Fruit fly (Drosophila melanogaster): ENCODE results near the gene CG12177.

Gene CG12177

DNA sequence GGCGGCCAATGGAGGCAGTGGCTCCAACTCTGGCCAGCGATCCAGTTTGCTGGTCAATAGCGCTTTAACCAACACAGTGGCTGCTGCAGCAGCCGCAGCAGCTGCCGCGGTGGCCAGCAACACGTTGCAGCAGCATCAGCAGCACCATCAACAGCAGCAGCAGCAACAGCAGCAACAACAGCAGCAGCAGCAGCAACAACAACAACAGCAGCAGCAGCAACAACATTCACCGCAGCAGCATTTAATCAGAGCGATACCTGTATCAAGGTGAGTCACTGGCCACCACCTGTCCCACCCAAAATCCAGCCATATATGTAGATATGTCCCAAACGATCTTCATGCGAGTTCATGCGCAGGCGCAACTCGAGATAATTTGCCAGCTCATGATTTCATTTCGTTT, 30.5 kb downstream of the CG12177 start:
- TF ChIP-seq CG32264 (GFP tag; optimal IDR thresholded peaks at IDR 0.05) = no peak
- no peak for TF ChIP-seq foxo (GFP tag; optimal IDR thresholded peaks at IDR 0.05)
- no peak for TF ChIP-seq Mio (GFP tag; optimal IDR thresholded peaks at IDR 0.05)
- peak; percentile 84 for TF ChIP-seq Dfd (GFP tag; optimal IDR thresholded peaks at IDR 0.05)
- no peak for TF ChIP-seq tai (GFP tag; optimal IDR thresholded peaks at IDR 0.05)
- no peak for TF ChIP-seq Vsx2 (GFP tag; optimal IDR thresholded peaks at IDR 0.05; ENCODE audit: partially characterized antibody)

DNA sequence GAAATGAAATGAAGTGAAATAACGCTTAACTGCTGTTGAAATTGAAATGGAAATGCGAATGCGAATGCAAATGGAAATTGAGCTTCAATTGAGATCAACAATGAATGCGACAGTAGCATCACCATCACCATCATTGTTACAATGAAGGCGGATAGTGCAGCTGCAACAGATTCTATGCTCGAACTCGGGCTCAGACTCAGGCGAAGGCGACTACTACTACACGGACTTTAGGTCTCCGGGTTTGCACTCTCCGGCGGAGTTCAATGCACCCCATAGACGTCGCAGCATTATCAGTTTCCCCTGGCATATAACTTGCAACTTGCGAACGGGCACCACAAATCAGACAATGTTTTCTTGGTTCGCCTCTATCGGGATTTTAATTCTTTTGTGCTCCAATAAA, 31.5 kb downstream of the CG12177 start:
- TF ChIP-seq Hr83 (GFP tag; optimal IDR thresholded peaks at IDR 0.05; ENCODE audit: poor library complexity, severe bottlenecking) (no peak), HLH106 (tag; optimal IDR thresholded peaks at IDR 0.05) (no peak), Dif (GFP tag; optimal IDR thresholded peaks at IDR 0.05; ENCODE audit: partially characterized antibody) (no peak), brk (GFP tag; optimal IDR thresholded peaks at IDR 0.05) (no peak), sage (GFP tag; optimal IDR thresholded peaks at IDR 0.05) (no peak), N (GFP tag; optimal IDR thresholded peaks at IDR 0.05) (no peak), Hnf4 (GFP tag; optimal IDR thresholded peaks at IDR 0.05) (no peak), usp (GFP tag; optimal IDR thresholded peaks at IDR 0.05) (no peak), ey (GFP tag; optimal IDR thresholded peaks at IDR 0.05) (no peak), dl (GFP tag; optimal IDR thresholded peaks at IDR 0.05; ENCODE audit: insufficient read depth in 1 of 2, partially characterized antibody in 2 of 2) (no peak)

DNA sequence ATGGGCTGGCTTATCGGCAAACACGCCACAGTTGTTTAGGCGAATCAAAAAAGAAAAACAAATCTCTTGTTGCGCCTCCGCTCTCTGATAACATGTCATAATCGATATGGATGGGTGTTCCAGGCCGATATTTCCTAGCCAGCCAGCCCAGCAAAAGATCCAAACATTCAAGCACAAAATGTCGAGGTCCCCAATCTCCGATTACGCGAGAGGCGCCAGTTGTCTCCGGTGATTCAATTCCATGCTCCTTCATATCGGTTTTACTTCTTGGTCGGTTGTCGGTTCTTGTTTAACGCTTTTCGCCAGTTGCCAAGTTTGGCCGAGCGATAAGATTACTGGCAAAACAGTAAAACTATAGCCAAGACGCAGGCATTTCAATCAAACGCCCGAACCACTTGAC, 34.1 kb downstream of the CG12177 start:
- TF ChIP-seq ey (GFP tag; optimal IDR thresholded peaks at IDR 0.05) = no peak
- no peak for TF ChIP-seq foxo (GFP tag; optimal IDR thresholded peaks at IDR 0.05)
- TF ChIP-seq dl (GFP tag; optimal IDR thresholded peaks at IDR 0.05; ENCODE audit: insufficient read depth in 1 of 2, partially characterized antibody in 2 of 2) = no peak
- no peak for TF ChIP-seq Sp1 (GFP tag; optimal IDR thresholded peaks at IDR 0.05)
- TF ChIP-seq Hnf4 (GFP tag; optimal IDR thresholded peaks at IDR 0.05) = no peak
- TF ChIP-seq brk (GFP tag; optimal IDR thresholded peaks at IDR 0.05) = no peak
- no peak for TF ChIP-seq Dif (GFP tag; optimal IDR thresholded peaks at IDR 0.05; ENCODE audit: partially characterized antibody)
- no peak for TF ChIP-seq rgr (GFP tag; optimal IDR thresholded peaks at IDR 0.05)
- TF ChIP-seq lola (GFP tag; optimal IDR thresholded peaks at IDR 0.05) = no peak
- TF ChIP-seq usp (GFP tag; optimal IDR thresholded peaks at IDR 0.05) = no peak

DNA sequence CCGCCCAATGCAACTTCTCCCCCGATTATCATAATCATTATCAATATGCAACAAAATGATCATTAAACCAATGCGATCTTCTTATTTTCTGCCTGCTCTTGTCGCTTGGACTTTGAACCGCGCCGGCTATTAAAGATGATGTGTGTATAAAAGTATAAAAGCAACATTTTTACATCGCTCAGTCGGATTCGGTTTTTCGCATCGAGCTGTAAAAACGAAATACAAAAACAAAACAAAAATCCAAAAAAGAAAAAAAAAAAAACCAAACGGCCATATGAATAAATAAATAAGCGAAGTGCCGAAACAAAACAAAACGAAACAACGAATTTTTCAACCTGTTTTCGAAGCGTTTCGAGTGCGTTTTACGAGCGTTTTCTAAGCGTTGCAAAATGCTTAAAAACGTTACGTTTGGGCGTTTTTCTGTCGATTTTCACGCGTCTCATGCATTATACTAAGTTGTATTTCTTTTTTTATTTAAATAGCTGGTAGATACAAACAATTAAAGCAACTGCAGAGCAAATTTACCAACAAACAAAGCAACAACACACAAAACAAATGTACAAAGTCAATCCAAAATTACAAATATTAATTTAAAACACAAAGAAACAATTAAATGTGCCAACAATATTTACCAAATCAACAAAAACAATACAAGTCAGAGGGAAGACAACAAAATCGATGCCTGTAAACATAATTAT, 35.5 kb downstream of the CG12177 start:
- TF ChIP-seq psq (GFP tag; optimal IDR thresholded peaks at IDR 0.05) = peak; percentile 40
- peak; percentile 58 for TF ChIP-seq Hnf4 (GFP tag; optimal IDR thresholded peaks at IDR 0.05)
- no peak for TF ChIP-seq foxo (GFP tag; optimal IDR thresholded peaks at IDR 0.05)
- peak; percentile 19 for TF ChIP-seq CrebA (GFP tag; optimal IDR thresholded peaks at IDR 0.05; ENCODE audit: borderline replicate concordance)

DNA sequence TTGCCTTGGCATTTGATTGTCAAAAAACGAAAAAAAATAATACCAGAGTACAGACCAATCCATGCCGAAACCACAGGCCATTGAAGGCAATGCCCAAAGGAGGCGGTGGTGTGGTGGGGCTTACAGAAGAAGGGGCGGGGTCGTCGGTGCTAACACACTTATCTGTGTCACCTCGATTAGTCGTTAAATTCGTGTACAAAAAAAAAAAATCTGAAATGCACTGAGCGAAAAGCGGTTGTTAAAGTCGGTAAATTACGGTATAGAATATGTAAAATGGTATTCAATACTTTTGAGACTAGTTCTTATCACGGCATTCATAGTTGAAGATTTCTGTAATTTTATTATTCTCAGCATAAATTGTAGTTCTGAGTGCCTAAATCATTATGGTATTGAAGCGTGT, 36.3 kb downstream of the CG12177 start:
- peak; percentile 27 for TF ChIP-seq HLH106 (tag; optimal IDR thresholded peaks at IDR 0.05)
- peak; percentile 19 for TF ChIP-seq dmrt93B (GFP tag; optimal IDR thresholded peaks at IDR 0.05)
- no peak for TF ChIP-seq Hr83 (GFP tag; optimal IDR thresholded peaks at IDR 0.05; ENCODE audit: poor library complexity, severe bottlenecking)
- TF ChIP-seq Sp1 (GFP tag; optimal IDR thresholded peaks at IDR 0.05) = peak; percentile 25
- TF ChIP-seq Abd-B (GFP tag; optimal IDR thresholded peaks at IDR 0.05) = no peak
- TF ChIP-seq OdsH (GFP tag; optimal IDR thresholded peaks at IDR 0.05) = peak; percentile 60
- peak; percentile 70 for TF ChIP-seq h (GFP tag; optimal IDR thresholded peaks at IDR 0.05)
- peak; percentile 62 for TF ChIP-seq rgr (GFP tag; optimal IDR thresholded peaks at IDR 0.05)
- TF ChIP-seq brk (GFP tag; optimal IDR thresholded peaks at IDR 0.05) = peak; percentile 16
- peak; percentile 16 for TF ChIP-seq psq (GFP tag; optimal IDR thresholded peaks at IDR 0.05)
- peak; percentile 66 for TF ChIP-seq fru (GFP tag; optimal IDR thresholded peaks at IDR 0.05)
- TF ChIP-seq ey (GFP tag; optimal IDR thresholded peaks at IDR 0.05) = peak; percentile 55
- TF ChIP-seq foxo (GFP tag; optimal IDR thresholded peaks at IDR 0.05) = peak in 1 of 2 experiments; percentile 76
- peak; percentile 23 for TF ChIP-seq Hnf4 (GFP tag; optimal IDR thresholded peaks at IDR 0.05)
- no peak for TF ChIP-seq sage (GFP tag; optimal IDR thresholded peaks at IDR 0.05)
- TF ChIP-seq CrebA (GFP tag; optimal IDR thresholded peaks at IDR 0.05; ENCODE audit: borderline replicate concordance) = no peak
- peak; percentile 38 for TF ChIP-seq br (GFP tag; optimal IDR thresholded peaks at IDR 0.05)
- TF ChIP-seq lola (GFP tag; optimal IDR thresholded peaks at IDR 0.05) = no peak
- TF ChIP-seq woc (GFP tag; optimal IDR thresholded peaks at IDR 0.05) = peak; percentile 17
- no peak for TF ChIP-seq dl (GFP tag; optimal IDR thresholded peaks at IDR 0.05; ENCODE audit: insufficient read depth in 1 of 2, partially characterized antibody in 2 of 2)

Measured in whole organism, wandering third instar larva.